Fruit fly (Drosophila melanogaster): ENCODE results near the gene AsnS.

The AsnS gene

dm6 chr3L:21194392-21194925 is 21.5 kb downstream of the AsnS start:
- TF ChIP-seq sob (GFP tag; IDR thresholded peaks at IDR 0.05) (no peak), aop (GFP tag; IDR thresholded peaks at IDR 0.05) (no peak), ttk (GFP tag; IDR thresholded peaks at IDR 0.05) (no peak), crc (GFP tag; optimal IDR thresholded peaks at IDR 0.05) (no peak), Hr51 (GFP tag; optimal IDR thresholded peaks at IDR 0.05) (no peak), abd-A (tag; optimal IDR thresholded peaks at IDR 0.05) (peak; percentile 10), sd (tag; optimal IDR thresholded peaks at IDR 0.05) (peak; percentile 65), Six4 (GFP tag; optimal IDR thresholded peaks at IDR 0.05) (no peak), onecut (GFP tag; IDR thresholded peaks at IDR 0.05) (peak; percentile 87), CG9876 (GFP tag; optimal IDR thresholded peaks at IDR 0.05) (no peak), CG15601 (tag; optimal IDR thresholded peaks at IDR 0.05) (no peak), Mrtf (GFP tag; IDR thresholded peaks at IDR 0.05) (no peak), CG9215 (GFP tag; IDR thresholded peaks at IDR 0.05) (no peak), CG30020 (tag; optimal IDR thresholded peaks at IDR 0.05) (no peak), Deaf1 (tag; optimal IDR thresholded peaks at IDR 0.05) (peak; percentile 53), Aef1 (GFP tag; IDR thresholded peaks at IDR 0.05) (no peak), CG4730 (GFP tag; IDR thresholded peaks at IDR 0.05) (no peak), dimm (GFP tag; IDR thresholded peaks at IDR 0.05) (no peak), seq (GFP tag; IDR thresholded peaks at IDR 0.05) (0 out of 2 replicates have a peak, but pooled peaks have one; percentile 22), sens-2 (GFP tag; IDR thresholded peaks at IDR 0.05) (no peak), tna (GFP tag; IDR thresholded peaks at IDR 0.05; ENCODE audit: partially characterized antibody) (no peak), row (GFP tag; IDR thresholded peaks at IDR 0.05) (0 out of 3 replicates have a peak, but pooled peaks have one; percentile 9), Mes4 (GFP tag; optimal IDR thresholded peaks at IDR 0.05) (no peak), CG12071 (GFP tag; optimal IDR thresholded peaks at IDR 0.05) (no peak), CG13123 (GFP tag; optimal IDR thresholded peaks at IDR 0.05) (no peak), CG4707 (GFP tag; optimal IDR thresholded peaks at IDR 0.05) (no peak), CG10321 (GFP tag; IDR thresholded peaks at IDR 0.05) (no peak), CHES-1-like (GFP tag; optimal IDR thresholded peaks at IDR 0.05) (no peak), Hsf (GFP tag; optimal IDR thresholded peaks at IDR 0.05) (no peak), ewg (GFP tag; optimal IDR thresholded peaks at IDR 0.05) (peak; percentile 86), zen2 (GFP tag; IDR thresholded peaks at IDR 0.05; ENCODE audit: partially characterized antibody) (0 out of 3 replicates have a peak, but pooled peaks have one; percentile 8), pum (GFP tag; optimal IDR thresholded peaks at IDR 0.05) (no peak), CG9437 (GFP tag; optimal IDR thresholded peaks at IDR 0.05) (no peak), scrt (GFP tag; optimal IDR thresholded peaks at IDR 0.05) (peak; percentile 2), Doc2 (GFP tag; IDR thresholded peaks at IDR 0.05) (no peak), Hey (tag; optimal IDR thresholded peaks at IDR 0.05) (peak; percentile 29), YL-1 (GFP tag; optimal IDR thresholded peaks at IDR 0.05) (no peak), Spps (tag; optimal IDR thresholded peaks at IDR 0.05) (no peak), CG13894 (tag; optimal IDR thresholded peaks at IDR 0.05) (no peak), ranshi (GFP tag; IDR thresholded peaks at IDR 0.05) (0 out of 2 replicates have a peak, but pooled peaks have one; percentile 11), chn (GFP tag; optimal IDR thresholded peaks at IDR 0.05) (no peak), NK7.1 (GFP tag; optimal IDR thresholded peaks at IDR 0.05) (no peak), schlank (tag; optimal IDR thresholded peaks at IDR 0.05) (no peak), Med (GFP tag) (peak; percentile 46), emc (GFP tag; optimal IDR thresholded peaks at IDR 0.05) (no peak), Lpt (GFP tag; optimal IDR thresholded peaks at IDR 0.05) (no peak), lov (optimal IDR thresholded peaks at IDR 0.05) (no peak), lov (GFP tag; IDR thresholded peaks at IDR 0.05) (no peak), CG8359 (GFP tag; optimal IDR thresholded peaks at IDR 0.05; ENCODE audit: borderline replicate concordance) (no peak), nerfin-1 (tag; optimal IDR thresholded peaks at IDR 0.05) (peak; percentile 85), CG11093 (GFP tag; IDR thresholded peaks at IDR 0.05) (no peak), cg (GFP tag; optimal IDR thresholded peaks at IDR 0.05) (no peak)
